Fruit fly (Drosophila melanogaster): Measurements from ENCODE around the gene Gcna.
A peak's percentile ranks its signal among the peaks of the same experiment; 100 is the strongest.

Gcna gene

DNA sequence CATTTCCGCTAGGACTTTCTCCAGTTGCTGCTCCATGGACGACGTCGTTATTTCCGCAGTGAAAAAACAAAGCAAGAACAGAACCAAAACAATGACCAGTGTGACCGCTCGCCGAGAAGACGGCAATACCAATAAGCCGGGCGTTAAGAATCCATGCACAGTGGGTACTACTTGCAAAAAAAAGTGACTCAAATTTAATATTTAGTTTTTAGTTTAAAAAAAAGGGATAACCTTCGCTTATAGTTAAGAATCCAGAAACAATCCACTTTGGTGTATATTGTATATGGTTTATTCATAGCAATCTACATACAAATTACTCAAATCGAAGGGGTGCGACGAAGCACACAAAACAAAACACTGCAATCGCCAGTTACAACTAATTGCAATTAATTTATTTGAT, 6.8 kb downstream of the Gcna start, which contains the start of gene Lamtor5 (continued):
- TF ChIP-seq cyc (GFP tag; optimal IDR thresholded peaks at IDR 0.05), result peak; percentile 14
- TF ChIP-seq vri (GFP tag; optimal IDR thresholded peaks at IDR 0.05), result peak; percentile 45
- peak; percentile 47 for TF ChIP-seq CG31627 (GFP tag; optimal IDR thresholded peaks at IDR 0.05)
- peak; percentile 48 for TF ChIP-seq CG10631 (GFP tag; optimal IDR thresholded peaks at IDR 0.05)
- TF ChIP-seq achi (GFP tag; optimal IDR thresholded peaks at IDR 0.05), result peak; percentile 41
- TF ChIP-seq Sox102F (GFP tag; optimal IDR thresholded peaks at IDR 0.05), result peak; percentile 69
- peak; percentile 22 for TF ChIP-seq CG34406 (GFP tag; optimal IDR thresholded peaks at IDR 0.05)
- peak; percentile 6 for TF ChIP-seq Ets21C (GFP tag; optimal IDR thresholded peaks at IDR 0.05)
- TF ChIP-seq ss (GFP tag; optimal IDR thresholded peaks at IDR 0.05), result peak; percentile 3 to 39
- TF ChIP-seq topi (GFP tag; optimal IDR thresholded peaks at IDR 0.05), result peak; percentile 70
- peak; percentile 39 for TF ChIP-seq CG10669 (GFP tag; optimal IDR thresholded peaks at IDR 0.05)
- peak; percentile 36 for TF ChIP-seq CG8632 (GFP tag; optimal IDR thresholded peaks at IDR 0.05)
- TF ChIP-seq CG8119 (GFP tag; IDR thresholded peaks at IDR 0.05), result peak; percentile 25; the same call in 1 of the 3 replicates
- TF ChIP-seq CG11902 (GFP tag; optimal IDR thresholded peaks at IDR 0.05), result no peak
- TF ChIP-seq esn (GFP tag; optimal IDR thresholded peaks at IDR 0.05), result peak; percentile 63
- peak; percentile 37 for TF ChIP-seq CG32006 (GFP tag; optimal IDR thresholded peaks at IDR 0.05)
- peak; percentile 45 for TF ChIP-seq Hr4 (GFP tag; optimal IDR thresholded peaks at IDR 0.05)
- no peak for TF ChIP-seq CG9139 (GFP tag; optimal IDR thresholded peaks at IDR 0.05)
- TF ChIP-seq CG15336 (GFP tag; IDR thresholded peaks at IDR 0.05), result peak; percentile 55
- peak; percentile 5 for TF ChIP-seq fd85E (GFP tag; optimal IDR thresholded peaks at IDR 0.05)
- no peak for TF ChIP-seq CG16779 (tag; optimal IDR thresholded peaks at IDR 0.05)
- peak; percentile 72 for TF ChIP-seq Eip78C (GFP tag)

DNA sequence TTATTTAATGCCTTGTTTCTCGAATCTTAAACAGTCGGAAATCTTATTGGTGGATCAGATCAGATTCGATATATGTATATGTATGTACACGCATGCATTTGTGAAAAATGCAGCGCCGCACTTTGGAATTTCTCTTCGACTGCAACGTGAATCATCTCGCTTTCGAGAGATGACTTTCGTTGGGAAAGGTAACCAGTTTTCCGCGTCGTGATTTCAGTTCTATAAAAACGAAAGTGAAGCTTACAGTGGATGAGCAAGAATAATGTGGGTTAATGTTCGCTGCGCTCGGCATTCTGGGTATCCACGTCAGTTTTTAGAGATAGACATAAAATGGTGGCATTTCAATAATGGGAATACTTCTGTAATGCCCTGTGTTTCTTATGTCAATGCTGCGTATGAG, 9.0 kb downstream of the Gcna start:
- TF ChIP-seq CG11762 (GFP tag; optimal IDR thresholded peaks at IDR 0.05; ENCODE audit: insufficient read depth), result no peak
- TF ChIP-seq Ets96B (tag; optimal IDR thresholded peaks at IDR 0.05), result no peak
- no peak for TF ChIP-seq fd85E (GFP tag; optimal IDR thresholded peaks at IDR 0.05)
- no peak for TF ChIP-seq Hr39 (GFP tag; optimal IDR thresholded peaks at IDR 0.05)
- peak; percentile 94 for TF ChIP-seq Blimp-1 (GFP tag; optimal IDR thresholded peaks at IDR 0.05)

DNA sequence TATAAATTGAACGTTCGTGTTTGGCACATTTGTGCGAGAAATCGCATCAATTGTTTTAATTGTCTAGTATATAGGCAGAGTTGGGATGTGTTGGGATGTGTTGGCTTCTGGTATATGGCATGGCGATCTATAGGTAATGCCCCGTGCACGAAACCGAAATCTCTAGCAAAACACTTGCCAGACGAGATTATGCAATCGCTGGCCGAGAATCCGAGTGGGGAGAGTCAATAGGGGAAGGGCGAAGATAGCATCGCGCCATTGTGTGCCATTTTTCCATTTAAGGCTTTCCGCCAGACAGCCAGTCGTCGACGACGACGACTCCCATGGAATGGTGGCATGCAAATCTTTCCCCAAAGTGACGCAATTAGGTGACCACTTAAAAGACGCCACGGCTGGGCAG, 10.8 kb downstream of the Gcna start:
- TF ChIP-seq CG6792 (GFP tag; optimal IDR thresholded peaks at IDR 0.05) (no peak), svp (GFP tag) (peak; percentile 76), achi (GFP tag; optimal IDR thresholded peaks at IDR 0.05) (no peak), Eip78C (GFP tag) (peak; percentile 43), Sox14 (GFP tag; optimal IDR thresholded peaks at IDR 0.05) (no peak), CG11762 (GFP tag; optimal IDR thresholded peaks at IDR 0.05; ENCODE audit: insufficient read depth) (no peak), Ets21C (GFP tag; optimal IDR thresholded peaks at IDR 0.05) (no peak), CG34406 (GFP tag; optimal IDR thresholded peaks at IDR 0.05) (no peak), vri (GFP tag; optimal IDR thresholded peaks at IDR 0.05) (peak; percentile 62), CG3032 (tag; optimal IDR thresholded peaks at IDR 0.05) (no peak), fd59A (GFP tag; optimal IDR thresholded peaks at IDR 0.05) (no peak)

DNA sequence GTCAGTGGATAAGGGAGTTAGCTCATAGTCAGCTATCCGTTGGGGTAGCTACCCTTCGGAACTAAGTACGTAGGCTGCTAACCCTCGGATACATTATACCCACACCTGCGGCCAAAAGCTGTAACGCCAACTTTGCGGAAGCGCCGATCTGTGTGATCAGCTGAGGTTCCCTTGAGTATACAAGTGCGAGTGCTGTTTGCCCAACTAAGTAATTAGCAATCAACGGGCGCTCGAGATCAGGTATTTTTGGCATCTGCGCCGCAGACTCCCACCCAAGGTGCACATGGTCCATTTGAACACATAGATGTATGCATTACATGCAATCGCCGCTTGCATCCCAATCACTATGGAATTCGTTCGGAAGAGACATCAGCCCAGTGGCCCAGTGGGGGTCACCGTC, 11.6 kb downstream of the Gcna start:
- TF ChIP-seq fd59A (GFP tag; optimal IDR thresholded peaks at IDR 0.05), result no peak
- peak; percentile 81 for TF ChIP-seq fkh (GFP tag; optimal IDR thresholded peaks at IDR 0.05)
- TF ChIP-seq Gug (GFP tag; IDR thresholded peaks at IDR 0.05), result no peak
- no peak for TF ChIP-seq dsx (GFP tag; optimal IDR thresholded peaks at IDR 0.05; ENCODE audit: poor library complexity, severe bottlenecking)
- no peak for TF ChIP-seq fd85E (GFP tag; optimal IDR thresholded peaks at IDR 0.05)
- no peak for TF ChIP-seq topi (GFP tag; optimal IDR thresholded peaks at IDR 0.05)
- TF ChIP-seq CG1621 (tag; optimal IDR thresholded peaks at IDR 0.05), result no peak
- peak; percentile 27 for TF ChIP-seq svp (GFP tag)
- no peak for TF ChIP-seq CG6792 (GFP tag; optimal IDR thresholded peaks at IDR 0.05)
- TF ChIP-seq net (GFP tag; optimal IDR thresholded peaks at IDR 0.05), result no peak
- TF ChIP-seq CG34406 (GFP tag; optimal IDR thresholded peaks at IDR 0.05), result no peak
- TF ChIP-seq CG11294 (GFP tag; IDR thresholded peaks at IDR 0.05), result no peak

Data from whole organism, prepupa.